Fruit fly (Drosophila melanogaster) whole organism: ENCODE measurements around the gene CG12375.

Experiments used
- CG8478 ChIP-seq: fragments of >200 bp; optimal IDR thresholded peaks from 2 replicates; lab custom pipeline; 2018; ENCODE audit warnings: inconsistent platforms
- Dll ChIP-seq: fragments of >200 bp; optimal IDR thresholded peaks from 2 replicates; lab custom pipeline; 2017
- EcR ChIP-seq, 2 experiments: fragments of >200 bp; optimal IDR thresholded peaks; 2 replicates each; lab custom pipeline; 2017; ENCODE audit warnings: missing biosample characterization in 2 of 2, missing genetic modification characterization in 2 of 2, missing genetic modification reagents in 2 of 2
- pan ChIP-seq: fragments of >200 bp; optimal IDR thresholded peaks from 2 replicates; lab custom pipeline; 2017
- psq ChIP-seq: fragments of >200 bp; optimal IDR thresholded peaks from 2 replicates; lab custom pipeline; 2017
- usp ChIP-seq: fragments of >200 bp; optimal IDR thresholded peaks from 2 replicates; lab custom pipeline; 2017; ENCODE audit warnings: missing biosample characterization, missing genetic modification characterization, mixed read lengths

CG12375 gene

DNA sequence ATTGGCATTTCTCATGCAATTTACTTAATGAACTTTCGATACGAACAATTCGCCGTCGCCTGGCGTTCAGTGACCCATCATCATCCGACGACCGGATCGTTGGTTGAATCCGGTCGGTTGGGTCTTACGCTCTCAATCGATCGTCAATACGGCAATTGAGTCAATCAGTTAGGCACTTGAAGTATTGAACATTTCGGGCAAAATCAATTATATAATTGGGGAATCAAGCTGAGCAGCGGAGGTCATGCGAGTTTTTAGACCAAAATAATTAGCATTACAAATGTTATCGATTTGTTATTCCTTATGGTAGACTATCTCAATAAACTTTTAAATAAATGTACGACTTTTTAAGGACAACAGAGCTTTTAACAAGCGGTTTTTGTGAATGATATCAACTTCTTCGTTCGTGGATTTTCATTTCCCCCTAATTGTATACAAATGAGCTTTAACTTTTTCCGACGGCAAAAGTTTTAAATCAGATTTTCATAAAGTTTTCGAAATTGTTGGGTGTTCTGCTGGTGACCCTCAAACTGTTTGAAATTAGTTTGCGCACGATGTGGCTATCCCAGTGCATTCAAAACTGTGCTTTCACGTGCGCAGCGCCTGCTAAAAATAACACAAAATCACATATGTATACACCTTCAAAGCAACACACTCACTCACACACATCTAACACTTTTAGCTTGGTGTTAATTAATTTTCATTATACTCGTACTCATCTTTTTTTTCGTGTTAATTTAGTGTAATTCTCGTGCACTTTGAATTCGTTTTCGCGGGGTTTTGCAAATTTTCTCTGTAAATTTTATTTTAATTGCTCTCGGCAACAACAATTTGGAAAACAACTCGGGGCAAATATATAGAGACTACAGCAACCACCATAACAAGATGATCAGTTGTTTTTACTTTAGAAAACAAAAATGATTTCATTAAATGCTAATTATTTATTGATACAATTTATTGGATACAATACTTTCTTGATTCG lies 28.4 kb downstream of the CG12375 start:
- TF ChIP-seq pan (lab: Kevin White, UChicago): no peak
- TF ChIP-seq usp (GFP tag; lab: Kevin White, UChicago): no peak
- TF ChIP-seq psq: no peak
- TF ChIP-seq Dll (lab: Kevin White, UChicago): no peak
- TF ChIP-seq EcR (GFP tag; optimal IDR thresholded peaks at IDR 0.05; lab: Kevin White, UChicago): no peak
- no peak for TF ChIP-seq CG8478 (lab: Kevin White, UChicago)

DNA sequence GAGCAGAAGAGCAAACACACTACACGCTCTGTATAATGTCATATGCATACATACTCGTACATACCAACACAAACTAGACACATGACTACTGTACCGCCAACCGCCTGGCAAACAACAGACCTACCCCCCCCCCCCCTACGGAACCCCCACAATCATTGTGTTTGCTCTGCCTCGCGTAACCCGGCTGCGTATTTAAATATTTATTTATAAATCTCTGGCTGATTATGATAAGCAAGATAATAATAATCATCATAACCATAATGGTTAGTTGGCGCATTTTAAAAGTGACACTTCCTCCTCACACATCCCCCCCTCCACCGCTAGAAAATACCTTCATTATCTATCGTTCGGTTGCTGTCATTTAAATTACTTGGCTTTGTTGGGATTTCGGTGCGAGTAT lies 29.2 kb downstream of the CG12375 start:
- TF ChIP-seq pan (lab: Kevin White, UChicago) (no peak), EcR (GFP tag; optimal IDR thresholded peaks at IDR 0.05; lab: Kevin White, UChicago) (no peak), CG8478 (lab: Kevin White, UChicago) (no peak), psq (no peak)

DNA sequence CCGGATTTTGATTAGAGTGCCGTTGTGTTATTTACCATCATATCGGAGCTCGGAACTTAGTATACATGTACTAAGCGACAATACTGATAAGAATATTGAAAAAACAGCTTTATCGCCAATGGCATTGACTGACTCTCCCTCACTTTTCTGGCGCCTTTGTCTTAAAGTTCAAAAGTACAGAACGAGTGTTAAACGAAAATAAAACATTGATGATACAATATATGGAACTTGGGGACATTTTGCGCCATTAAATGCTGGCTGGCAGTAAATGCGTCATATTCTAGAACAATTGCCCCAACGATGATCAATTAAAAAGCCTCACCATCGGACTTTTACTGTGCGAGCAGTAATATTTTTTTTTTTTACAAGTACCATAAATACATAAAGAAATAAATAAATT lies 31.5 kb downstream of the CG12375 start:
- TF ChIP-seq EcR (GFP tag; optimal IDR thresholded peaks at IDR 0.05; lab: Kevin White, UChicago) (no peak), psq (no peak), usp (GFP tag; lab: Kevin White, UChicago) (no peak), Dll (lab: Kevin White, UChicago) (no peak), CG8478 (lab: Kevin White, UChicago) (no peak), pan (lab: Kevin White, UChicago) (no peak)

DNA sequence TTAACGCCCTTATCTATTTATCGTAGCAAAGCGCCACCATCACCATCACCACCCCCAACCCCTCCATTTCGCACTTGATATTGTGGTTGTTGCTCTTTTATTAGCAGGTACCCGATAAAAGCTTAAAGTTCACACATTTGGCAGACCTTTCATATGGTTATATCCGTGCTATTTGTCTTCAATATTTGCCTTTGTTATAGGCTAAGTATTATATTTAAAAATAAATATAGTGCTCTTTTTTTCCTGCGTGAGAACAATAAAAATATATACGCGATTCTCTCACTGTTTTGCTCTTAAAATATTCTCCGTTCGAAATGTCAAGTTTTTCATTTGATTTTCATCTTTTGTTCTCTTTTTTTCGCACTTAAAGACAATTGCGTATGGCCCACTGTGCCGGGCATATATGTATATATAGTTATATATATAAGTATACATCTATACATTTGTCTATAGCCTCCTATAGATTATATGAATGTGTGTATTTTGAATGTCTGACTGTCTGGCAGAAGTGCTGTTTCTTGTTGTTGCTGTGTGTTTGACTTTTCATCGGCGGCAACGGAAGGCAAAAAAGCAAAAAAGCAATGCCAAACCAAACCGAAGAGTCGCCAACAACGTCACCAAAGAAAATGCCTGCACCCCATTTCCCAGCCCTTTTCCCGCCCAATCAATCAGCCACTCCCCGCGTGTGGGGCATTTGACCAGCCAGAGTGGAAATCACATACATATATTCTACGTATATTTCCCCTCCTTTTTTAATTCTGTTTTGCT lies 32.4 kb downstream of the CG12375 start:
- TF ChIP-seq usp (GFP tag; lab: Kevin White, UChicago) (no peak), psq (no peak), CG8478 (lab: Kevin White, UChicago) (no peak), Dll (lab: Kevin White, UChicago) (no peak), EcR (GFP tag; optimal IDR thresholded peaks at IDR 0.05; lab: Kevin White, UChicago) (no peak), pan (lab: Kevin White, UChicago) (no peak)

DNA sequence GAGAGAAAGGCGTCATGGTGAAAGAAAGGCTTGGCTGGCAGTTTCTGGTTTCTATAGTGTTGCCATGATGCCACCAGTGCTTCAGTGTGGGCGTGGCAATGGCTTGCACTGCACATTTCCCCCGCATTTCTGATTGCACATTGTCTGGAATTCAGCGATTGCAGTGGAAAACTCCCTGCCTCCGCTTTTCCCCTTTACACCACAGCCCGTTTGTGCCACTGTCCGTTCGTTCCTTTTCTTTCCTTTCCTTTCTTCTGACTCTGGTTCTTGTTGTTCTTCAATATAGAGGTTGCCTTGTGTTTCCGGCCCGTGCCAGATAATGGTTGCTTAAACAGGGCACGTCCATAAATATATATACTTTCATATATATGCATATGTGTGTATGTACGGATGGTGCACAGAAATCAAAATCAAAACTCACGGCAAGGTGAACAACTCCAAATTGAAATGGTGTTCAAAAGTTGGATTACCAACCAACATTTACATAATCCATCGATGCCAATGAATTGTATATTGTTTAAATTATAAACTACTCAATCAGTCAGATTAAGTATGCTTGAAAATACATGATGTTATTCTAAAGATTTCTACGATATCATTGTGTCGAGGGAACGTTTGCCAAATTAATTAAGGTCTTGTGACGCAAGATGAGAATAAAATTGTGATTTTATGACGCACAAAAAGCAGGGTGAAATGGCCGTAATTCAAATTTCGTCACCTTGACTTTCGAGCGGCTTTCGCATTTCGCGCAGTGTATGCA lies 33.3 kb downstream of the CG12375 start:
- TF ChIP-seq usp (GFP tag; lab: Kevin White, UChicago) (no peak), pan (lab: Kevin White, UChicago) (no peak), Dll (lab: Kevin White, UChicago) (no peak), EcR (GFP tag; optimal IDR thresholded peaks at IDR 0.05; lab: Kevin White, UChicago) (no peak), CG8478 (lab: Kevin White, UChicago) (no peak), psq (no peak)

DNA sequence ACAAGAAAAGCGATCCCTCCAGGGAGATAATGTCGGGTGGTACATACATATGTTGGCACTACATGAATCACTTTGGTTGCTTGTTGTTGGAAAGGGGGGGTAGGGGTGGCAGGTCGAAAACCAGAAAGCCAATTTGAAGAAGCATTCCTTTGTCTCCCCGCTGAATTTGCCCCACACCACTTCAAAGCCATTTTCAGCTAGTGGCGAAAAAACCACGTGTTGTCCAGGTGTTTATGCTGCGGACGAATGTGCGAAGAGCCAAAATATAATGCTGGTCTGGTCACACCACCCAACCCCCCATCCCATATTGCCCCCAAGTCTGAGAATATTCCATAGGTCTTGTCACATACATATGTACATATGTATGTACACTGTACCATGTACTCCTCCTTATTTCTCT lies 34.8 kb downstream of the CG12375 start:
- TF ChIP-seq CG8478 (lab: Kevin White, UChicago): no peak
- no peak for TF ChIP-seq psq
- no peak for TF ChIP-seq EcR (GFP tag; optimal IDR thresholded peaks at IDR 0.05; lab: Kevin White, UChicago)
- TF ChIP-seq Dll (lab: Kevin White, UChicago): no peak
- no peak for TF ChIP-seq pan (lab: Kevin White, UChicago)
- no peak for TF ChIP-seq usp (GFP tag; lab: Kevin White, UChicago)

DNA sequence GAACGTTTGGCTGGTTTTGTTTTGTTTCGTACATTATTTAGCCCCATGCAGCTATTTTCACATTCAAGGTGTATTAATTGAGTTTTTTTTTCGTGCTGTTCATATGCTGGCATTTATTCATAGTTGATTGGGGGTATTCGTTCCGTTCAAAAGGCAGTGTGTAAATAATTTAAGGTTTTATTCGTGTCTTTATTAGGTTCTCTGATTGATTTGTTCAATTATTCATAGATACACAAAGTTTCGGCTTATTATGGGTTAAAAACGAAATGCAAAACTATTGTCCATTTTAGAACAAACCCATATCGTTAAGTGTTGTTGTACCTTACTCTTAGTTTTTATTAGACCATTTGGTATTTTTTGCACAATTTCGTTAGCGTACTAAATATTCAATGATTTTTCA lies 35.3 kb downstream of the CG12375 start:
- TF ChIP-seq psq: no peak
- TF ChIP-seq pan (lab: Kevin White, UChicago): no peak
- no peak for TF ChIP-seq CG8478 (lab: Kevin White, UChicago)
- TF ChIP-seq Dll (lab: Kevin White, UChicago): no peak
- no peak for TF ChIP-seq usp (GFP tag; lab: Kevin White, UChicago)
- TF ChIP-seq EcR (GFP tag; optimal IDR thresholded peaks at IDR 0.05; lab: Kevin White, UChicago): no peak

DNA sequence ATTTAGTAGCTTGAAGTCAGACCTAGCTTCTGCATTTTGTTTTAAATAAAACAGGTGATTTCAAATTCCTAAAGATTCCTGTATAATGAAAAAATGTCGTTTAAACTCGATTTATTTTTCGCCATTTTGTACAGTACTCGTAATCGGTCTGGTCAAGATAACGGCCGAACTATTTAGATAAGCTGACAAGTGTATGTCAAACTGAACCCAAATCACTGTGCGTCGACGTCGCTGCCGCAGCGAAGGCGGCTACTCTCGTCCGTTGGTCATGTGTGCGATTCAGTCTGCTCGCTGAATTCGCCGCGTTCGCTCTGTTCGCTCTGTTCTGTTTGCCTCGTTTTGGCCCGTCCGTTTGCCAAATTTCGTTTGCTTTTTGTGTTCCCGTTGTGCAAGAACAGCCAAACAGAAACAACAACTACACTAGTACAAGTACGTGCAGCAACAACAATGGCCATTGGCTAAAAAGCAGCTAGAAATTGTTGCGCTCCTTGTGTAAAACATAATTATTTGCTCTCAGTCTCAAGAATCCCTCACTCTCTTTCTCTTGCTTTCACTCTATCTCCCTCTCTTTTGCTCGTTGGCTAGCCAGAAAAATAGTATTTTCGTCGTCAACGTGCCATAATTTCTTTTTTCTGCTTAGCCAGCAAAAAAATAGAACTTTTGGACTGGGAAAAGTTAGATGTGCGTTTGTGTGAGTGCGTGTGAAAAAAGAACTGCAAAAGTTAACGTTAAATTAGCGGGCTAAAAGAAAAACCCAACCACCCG lies 38.5 kb downstream of the CG12375 start:
- no peak for TF ChIP-seq CG8478 (lab: Kevin White, UChicago)
- TF ChIP-seq pan (lab: Kevin White, UChicago): no peak
- no peak for TF ChIP-seq Dll (lab: Kevin White, UChicago)
- TF ChIP-seq EcR (GFP tag; optimal IDR thresholded peaks at IDR 0.05; lab: Kevin White, UChicago): no peak
- TF ChIP-seq psq: no peak
- TF ChIP-seq usp (GFP tag; lab: Kevin White, UChicago): no peak

DNA sequence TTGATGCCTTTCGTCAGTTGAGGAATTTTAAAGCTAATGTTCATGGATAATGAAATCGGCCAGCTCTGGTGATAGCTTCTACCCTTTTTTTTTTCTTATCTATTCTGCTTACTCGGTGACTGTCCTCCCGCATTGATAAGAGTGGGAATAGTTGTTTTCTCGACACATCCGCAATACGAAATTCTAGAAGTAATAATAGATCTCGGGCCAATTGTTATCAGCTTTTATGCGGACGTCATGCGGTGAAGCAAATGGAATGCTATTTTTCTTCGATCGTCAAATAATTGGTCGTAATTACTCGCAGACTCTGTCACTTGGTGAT lies 39.3 kb downstream of the CG12375 start:
- TF ChIP-seq CG8478 (lab: Kevin White, UChicago) (no peak), Dll (lab: Kevin White, UChicago) (no peak), usp (GFP tag; lab: Kevin White, UChicago) (no peak), EcR (GFP tag; optimal IDR thresholded peaks at IDR 0.05; lab: Kevin White, UChicago) (no peak)

DNA sequence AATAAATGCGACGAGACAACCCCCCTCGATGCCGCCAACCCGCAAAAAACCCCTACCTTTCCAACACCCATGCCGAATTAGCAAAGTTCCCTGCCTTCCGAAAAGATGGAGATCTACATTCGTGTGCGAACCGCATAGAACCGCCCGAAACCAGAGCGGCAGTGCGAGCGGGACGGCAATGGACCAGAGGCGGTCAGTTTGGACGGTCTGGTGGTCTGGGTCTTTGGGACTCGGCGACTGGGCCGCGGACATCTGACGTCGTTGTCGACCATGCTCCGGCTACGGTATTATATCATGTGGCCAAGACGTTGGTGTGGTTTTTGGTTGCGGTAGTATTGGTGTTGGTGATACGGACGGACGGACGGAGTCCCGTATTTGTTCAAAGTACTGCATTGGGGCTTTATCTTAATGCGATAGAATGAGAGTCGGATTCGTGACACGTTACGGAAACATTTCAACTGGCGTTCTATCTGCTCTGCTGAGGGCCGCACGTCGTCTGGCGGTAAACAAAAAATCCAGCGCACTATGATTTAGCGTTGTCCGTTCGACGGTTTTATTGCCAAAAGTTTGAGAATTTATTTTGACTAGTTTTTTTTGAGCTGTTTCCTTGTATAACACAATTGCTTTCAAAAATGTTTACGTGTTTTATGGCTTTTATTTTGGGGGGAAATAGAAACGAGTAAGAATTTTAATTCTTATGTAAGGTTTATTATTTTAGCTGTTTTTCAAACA lies 39.8 kb downstream of the CG12375 start:
- TF ChIP-seq EcR (GFP tag; optimal IDR thresholded peaks at IDR 0.05; lab: Kevin White, UChicago) (no peak), Dll (lab: Kevin White, UChicago) (no peak), pan (lab: Kevin White, UChicago) (no peak), usp (GFP tag; lab: Kevin White, UChicago) (no peak), CG8478 (lab: Kevin White, UChicago) (no peak), psq (no peak)
